Worm (Caenorhabditis elegans): ENCODE results near the gene ZK813.1.

DNA sequence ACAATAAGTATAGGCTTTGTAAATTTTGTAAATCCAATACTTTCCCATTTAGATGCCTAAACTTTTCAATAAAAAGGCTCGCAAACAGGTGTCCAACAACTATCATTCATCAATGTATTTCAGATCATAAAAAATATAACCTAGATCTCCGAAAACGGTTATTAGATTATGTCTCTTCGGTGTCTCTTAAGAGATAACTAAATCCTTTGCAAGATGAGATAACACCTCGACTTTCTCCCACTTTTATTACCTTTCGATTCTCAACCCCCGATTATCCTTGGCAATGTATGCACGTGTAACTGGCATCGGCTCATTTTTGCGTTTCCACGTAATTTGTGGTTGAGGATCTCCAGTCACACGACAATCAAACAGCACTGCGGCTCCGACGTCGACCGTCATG, 16.0 kb downstream of the ZK813.1 start:
- no peak for TF ChIP-seq tbx-2 (tag; optimal IDR thresholded peaks at IDR 0.05)
- TF ChIP-seq pag-3 (tag; optimal IDR thresholded peaks at IDR 0.05; ENCODE audit: borderline replicate concordance), result no peak
- TF ChIP-seq unc-3 (GFP tag; conservative IDR thresholded peaks at IDR 0.05), result no peak
- no peak for TF ChIP-seq unc-3 (tag; optimal IDR thresholded peaks at IDR 0.05)
- TF ChIP-seq npax-4 (tag; optimal IDR thresholded peaks at IDR 0.05), result no peak
- no peak for TF ChIP-seq ama-1 (optimal IDR thresholded peaks at IDR 0.05)
- TF ChIP-seq hlh-8 (tag; optimal IDR thresholded peaks at IDR 0.05), result no peak
- TF ChIP-seq hlh-30 (tag; optimal IDR thresholded peaks at IDR 0.05; ENCODE audit: insufficient read depth), result no peak
- no peak for TF ChIP-seq rnt-1 (tag; optimal IDR thresholded peaks at IDR 0.05)
- no peak for TF ChIP-seq ttx-3 (tag; optimal IDR thresholded peaks at IDR 0.05)
- no peak for TF ChIP-seq lim-6 (tag; optimal IDR thresholded peaks at IDR 0.05)
- no peak for TF ChIP-seq pqm-1 (tag; optimal IDR thresholded peaks at IDR 0.05)
- no peak for TF ChIP-seq Y22D7AL.16 (tag; optimal IDR thresholded peaks at IDR 0.05)

All from whole organism, late embryonic.